Worm (Caenorhabditis elegans) whole organism, mixed stage, embryonic: ENCODE data around the gene C08F8.3.

Experiments used
- M03D4.4 ChIP-seq: sonication (generic microtip); optimal IDR thresholded peaks from 2 replicates; lab custom pipeline; 2017; ENCODE audit warnings: mild to moderate bottlenecking, missing genetic modification characterization, missing compliant biosample characterization
- bed-3 ChIP-seq: fragments of 200-800 bp; sonication (Bioruptor generic); optimal IDR thresholded peaks from 3 replicates; lab custom pipeline; 2018; ENCODE audit warnings: mild to moderate bottlenecking, missing genetic modification characterization, moderate library complexity, missing compliant biosample characterization
- blmp-1 ChIP-seq: fragments of 150-350 bp; optimal IDR thresholded peaks from 2 replicates; lab custom pipeline; 2014; ENCODE audit warnings: missing biosample characterization, missing genetic modification characterization
- ceh-39 ChIP-seq: fragments of 150-350 bp; optimal IDR thresholded peaks from 2 replicates; lab custom pipeline; 2014; ENCODE audit warnings: missing biosample characterization, missing genetic modification characterization
- ceh-43 ChIP-seq: fragments of 200-800 bp; sonication (Bioruptor generic); optimal IDR thresholded peaks from 2 replicates; lab custom pipeline; 2018; ENCODE audit warnings: mild to moderate bottlenecking, missing genetic modification characterization, moderate library complexity, missing compliant biosample characterization
- ceh-83 ChIP-seq: fragments of 200-800 bp; sonication (Bioruptor generic); optimal IDR thresholded peaks from 2 replicates; lab custom pipeline; 2018; ENCODE audit warnings: mild to moderate bottlenecking, missing genetic modification characterization, missing compliant biosample characterization
- ces-1 ChIP-seq: fragments of 150-350 bp; optimal IDR thresholded peaks from 2 replicates; lab custom pipeline; 2014; ENCODE audit warnings: missing biosample characterization, missing genetic modification reagents, missing genetic modification characterization
- cnd-1 ChIP-seq: fragments of 200-800 bp; sonication (Bioruptor generic); optimal IDR thresholded peaks from 2 replicates; lab custom pipeline; 2018; ENCODE audit warnings: mild to moderate bottlenecking, missing genetic modification characterization, missing compliant biosample characterization
- drap-1 ChIP-seq: fragments of 200-800 bp; sonication (Bioruptor generic); optimal IDR thresholded peaks from 3 replicates; lab custom pipeline; 2018; ENCODE audit warnings: mild to moderate bottlenecking, missing genetic modification characterization, missing compliant biosample characterization
- elt-1 ChIP-seq: sonication (generic microtip); optimal IDR thresholded peaks from 2 replicates; lab custom pipeline; 2017; ENCODE audit warnings: missing genetic modification characterization, mild to moderate bottlenecking, missing compliant biosample characterization, antibody characterized with exemption, moderate library complexity, borderline replicate concordance; ENCODE audit not compliant: insufficient read depth
- elt-3 ChIP-seq: fragments of 150-350 bp; optimal IDR thresholded peaks from 2 replicates; lab custom pipeline; 2014; ENCODE audit warnings: missing biosample characterization, missing genetic modification characterization
- flh-1 ChIP-seq: fragments of 200-800 bp; sonication (Bioruptor generic); optimal IDR thresholded peaks from 2 replicates; lab custom pipeline; 2018; ENCODE audit warnings: mild to moderate bottlenecking, missing genetic modification characterization, moderate library complexity, missing compliant biosample characterization
- ham-2 ChIP-seq: fragments of 200-800 bp; sonication (Bioruptor generic); optimal IDR thresholded peaks from 2 replicates; lab custom pipeline; 2018; ENCODE audit warnings: mild to moderate bottlenecking, missing genetic modification characterization, missing compliant biosample characterization
- hlh-1 ChIP-seq: fragments of 150-350 bp; optimal IDR thresholded peaks from 2 replicates; lab custom pipeline; 2014; ENCODE audit warnings: missing biosample characterization, missing genetic modification reagents, missing genetic modification characterization
- lin-13 ChIP-seq: fragments of 150-350 bp; optimal IDR thresholded peaks from 2 replicates; lab custom pipeline; 2014; ENCODE audit warnings: missing biosample characterization, missing genetic modification characterization
- lin-32 ChIP-seq: fragments of 200-800 bp; sonication (Bioruptor generic); optimal IDR thresholded peaks from 2 replicates; lab custom pipeline; 2018; ENCODE audit warnings: mild to moderate bottlenecking, missing genetic modification characterization, missing compliant biosample characterization
- lsy-2 ChIP-seq: fragments of 150-350 bp; optimal IDR thresholded peaks from 2 replicates; lab custom pipeline; 2014; ENCODE audit warnings: missing biosample characterization, missing genetic modification characterization
- mab-5 ChIP-seq: fragments of 150-350 bp; optimal IDR thresholded peaks from 2 replicates; lab custom pipeline; 2014; ENCODE audit warnings: missing biosample characterization, missing genetic modification characterization
- mep-1 ChIP-seq: fragments of 150-350 bp; optimal IDR thresholded peaks from 2 replicates; lab custom pipeline; 2017; ENCODE audit warnings: missing biosample characterization, missing genetic modification reagents, missing genetic modification characterization, inconsistent platforms
- mls-2 ChIP-seq: sonication (generic microtip); optimal IDR thresholded peaks from 2 replicates; lab custom pipeline; 2016; ENCODE audit warnings: mild to moderate bottlenecking, missing genetic modification characterization, moderate library complexity, missing compliant biosample characterization
- nhr-12 ChIP-seq: fragments of 150-350 bp; optimal IDR thresholded peaks from 2 replicates; lab custom pipeline; 2014; ENCODE audit warnings: missing biosample characterization, missing genetic modification characterization
- nhr-2 ChIP-seq: fragments of 150-350 bp; optimal IDR thresholded peaks from 2 replicates; lab custom pipeline; 2014; ENCODE audit warnings: missing biosample characterization, missing genetic modification characterization
- nhr-237 ChIP-seq: fragments of 150-350 bp; optimal IDR thresholded peaks from 2 replicates; lab custom pipeline; 2014; ENCODE audit warnings: missing biosample characterization, missing genetic modification characterization
- nhr-28 ChIP-seq: fragments of 150-350 bp; optimal IDR thresholded peaks from 2 replicates; lab custom pipeline; 2014; ENCODE audit warnings: missing biosample characterization, missing genetic modification characterization
- nhr-76 ChIP-seq: sonication (generic microtip); optimal IDR thresholded peaks from 2 replicates; lab custom pipeline; 2017; ENCODE audit warnings: missing biosample characterization, missing genetic modification characterization
- pha-4 ChIP-seq: fragments of 150-350 bp; optimal IDR thresholded peaks from 2 replicates; lab custom pipeline; 2018; ENCODE audit warnings: missing biosample characterization, missing genetic modification reagents, missing genetic modification characterization
- snpc-4 ChIP-seq: fragments of 150-350 bp; optimal IDR thresholded peaks from 2 replicates; lab custom pipeline; 2014; ENCODE audit warnings: missing biosample characterization, missing genetic modification characterization
- sptf-1 ChIP-seq: sonication (generic microtip); optimal IDR thresholded peaks from 2 replicates; lab custom pipeline; 2017; ENCODE audit warnings: mild to moderate bottlenecking, missing genetic modification characterization, moderate library complexity, missing compliant biosample characterization
- tbx-8 ChIP-seq: fragments of 200-800 bp; sonication (Bioruptor generic); optimal IDR thresholded peaks from 2 replicates; lab custom pipeline; 2018; ENCODE audit warnings: mild to moderate bottlenecking, missing genetic modification characterization, moderate library complexity, missing compliant biosample characterization
- unc-120 ChIP-seq: sonication (generic microtip); optimal IDR thresholded peaks from 2 replicates; lab custom pipeline; 2017; ENCODE audit warnings: missing genetic modification characterization, missing compliant biosample characterization; ENCODE audit not compliant: poor library complexity, severe bottlenecking
- unc-39 ChIP-seq: fragments of 150-350 bp; optimal IDR thresholded peaks from 2 replicates; lab custom pipeline; 2014; ENCODE audit warnings: missing biosample characterization, missing genetic modification characterization
- unc-62 ChIP-seq: fragments of 150-350 bp; optimal IDR thresholded peaks from 2 replicates; lab custom pipeline; 2014; ENCODE audit warnings: missing biosample characterization, missing genetic modification reagents, missing genetic modification characterization
- zip-8 ChIP-seq: fragments of 150-350 bp; optimal IDR thresholded peaks from 2 replicates; lab custom pipeline; 2014; ENCODE audit warnings: missing biosample characterization, missing genetic modification characterization
- ztf-11 ChIP-seq: fragments of 150-350 bp; optimal IDR thresholded peaks from 2 replicates; lab custom pipeline; 2014; ENCODE audit warnings: missing biosample characterization, missing genetic modification characterization

The C08F8.3 gene

DNA sequence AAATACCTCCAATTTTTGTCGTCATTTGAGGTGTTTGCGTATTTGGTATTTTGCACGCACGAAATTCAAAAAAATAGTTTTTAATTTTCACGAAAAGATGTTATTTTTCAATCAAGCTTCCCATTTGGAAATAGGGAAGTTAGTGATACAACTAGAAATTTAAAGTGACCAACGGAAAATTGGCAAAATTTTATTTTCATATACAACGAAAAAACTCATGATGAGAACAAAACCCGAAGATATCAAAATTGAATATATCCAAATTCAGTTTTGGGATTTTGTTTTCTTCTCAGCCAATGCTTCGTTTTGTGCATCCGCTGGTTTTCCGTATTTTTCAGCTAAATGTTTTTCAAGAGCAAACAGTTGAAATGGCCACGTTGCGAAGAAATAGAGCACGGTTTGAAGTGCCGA is 8.9 kb upstream of the C08F8.3 start:
- TF ChIP-seq lin-13 (tag; lab: Kevin White, UChicago) = no peak
- TF ChIP-seq unc-39 (tag; lab: Kevin White, UChicago) = no peak
- TF ChIP-seq lsy-2 (tag; lab: Kevin White, UChicago) = no peak
- TF ChIP-seq unc-120 (tag; lab: Kevin White, UChicago) = no peak
- TF ChIP-seq unc-62 (GFP tag; lab: Kevin White, UChicago) = no peak
- no peak for TF ChIP-seq ceh-83
- no peak for TF ChIP-seq ceh-39
- TF ChIP-seq, all 35 proteins: peak for 0

DNA sequence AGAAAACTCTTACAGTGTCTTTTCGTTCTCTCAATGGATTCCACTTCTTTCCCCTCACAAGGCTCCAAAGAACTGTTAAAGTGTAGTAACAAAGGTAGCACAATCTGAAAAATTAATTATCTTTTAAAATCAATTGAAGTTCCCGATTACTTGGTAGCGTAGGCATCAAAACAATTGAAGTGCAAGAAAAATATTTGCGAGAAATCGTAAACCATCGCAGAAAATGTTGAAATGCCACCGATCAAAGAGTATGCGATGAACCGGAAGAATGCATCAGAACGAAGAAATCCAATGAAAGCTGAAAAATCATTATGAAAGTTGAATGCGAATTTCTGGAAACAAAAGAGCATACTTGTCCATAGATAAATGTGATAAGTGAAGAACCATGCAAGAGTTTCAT is 8.4 kb upstream of the C08F8.3 start:
- TF ChIP-seq nhr-76 (tag; lab: Kevin White, UChicago) = no peak
- TF ChIP-seq drap-1 (GFP tag; lab: Kevin White, UChicago) = no peak

DNA sequence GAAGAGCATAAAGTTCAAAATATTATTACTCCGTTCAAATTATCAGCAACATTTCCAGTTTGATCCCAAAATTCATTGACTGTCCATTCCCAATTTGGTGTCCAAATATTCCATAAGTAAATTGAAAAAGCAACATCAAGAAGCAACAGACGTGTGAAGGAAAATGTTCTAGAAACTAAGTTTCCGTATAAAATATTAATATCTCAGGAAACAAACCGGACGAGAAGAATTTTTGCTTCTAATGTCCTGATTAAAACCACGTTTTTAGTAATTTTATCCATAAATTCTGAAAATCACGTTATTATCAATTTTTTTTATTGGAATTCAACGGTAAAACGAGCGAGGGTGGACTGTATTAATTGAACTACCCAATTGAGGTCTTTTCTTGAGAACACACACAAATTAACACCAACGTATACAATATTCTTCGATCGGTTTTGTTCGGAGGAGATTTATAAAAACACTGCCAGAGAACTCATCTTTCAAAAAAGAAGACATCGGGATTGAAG is 7.8 kb upstream of the C08F8.3 start, which contains the start of gene pigq-1:
pigq-1 (minus strand) TSS at position 286 of the 509 bp plus-strand sequence.
- no peak for TF ChIP-seq elt-1 (tag; lab: Kevin White, UChicago)
- TF ChIP-seq zip-8 (tag; lab: Kevin White, UChicago) = no peak
- TF ChIP-seq unc-120 (tag; lab: Kevin White, UChicago) = no peak
- TF ChIP-seq elt-3 (tag; lab: Kevin White, UChicago) = no peak
- no peak for TF ChIP-seq flh-1 (GFP tag; lab: Kevin White, UChicago)
- no peak for TF ChIP-seq nhr-2
- TF ChIP-seq mab-5 (tag; lab: Kevin White, UChicago) = no peak
- no peak for TF ChIP-seq unc-39 (tag; lab: Kevin White, UChicago)
- TF ChIP-seq nhr-76 (tag; lab: Kevin White, UChicago) = no peak
- TF ChIP-seq ces-1 = no peak
- TF ChIP-seq ztf-11 (tag; lab: Kevin White, UChicago) = no peak
- TF ChIP-seq nhr-237 (tag; lab: Kevin White, UChicago) = no peak
- no peak for TF ChIP-seq unc-62 (GFP tag; lab: Kevin White, UChicago)
- no peak for TF ChIP-seq mep-1 (tag; lab: Kevin White, UChicago)
- no peak for TF ChIP-seq ceh-39
- no peak for TF ChIP-seq lin-13 (tag; lab: Kevin White, UChicago)
- TF ChIP-seq ceh-83 = no peak
- no peak for TF ChIP-seq nhr-28
- no peak for TF ChIP-seq cnd-1

DNA sequence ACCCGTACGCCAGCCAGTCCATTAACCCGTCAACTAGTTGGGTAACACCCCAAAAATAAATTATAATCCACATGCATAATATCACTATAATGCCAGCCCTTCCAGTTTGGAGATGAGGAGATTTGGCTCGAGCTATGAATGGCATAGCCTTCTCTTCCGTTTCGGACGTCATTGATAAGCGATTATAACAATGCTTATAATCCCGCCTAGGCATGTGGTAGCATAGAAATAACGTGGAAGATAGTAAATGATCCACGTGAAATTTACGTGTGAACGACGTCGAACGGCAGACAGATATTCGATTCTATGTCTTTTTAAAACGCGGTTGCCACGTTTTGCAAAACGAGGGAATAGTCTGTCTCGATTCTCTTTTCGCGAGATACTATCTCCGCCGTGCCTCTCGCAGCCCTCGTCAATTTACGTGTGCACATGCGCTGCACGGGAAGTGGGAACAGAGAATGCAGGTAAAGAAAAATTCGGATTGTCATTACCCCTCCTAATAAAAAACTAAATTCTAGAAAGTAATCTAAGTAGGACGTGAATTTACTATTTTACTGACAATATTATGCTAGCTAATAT is 6.0 kb upstream of the C08F8.3 start:
- TF ChIP-seq lsy-2 (tag; lab: Kevin White, UChicago) (no peak), unc-62 (GFP tag; lab: Kevin White, UChicago) (no peak), snpc-4 (no peak), nhr-28 (no peak), mep-1 (tag; lab: Kevin White, UChicago) (no peak), unc-120 (tag; lab: Kevin White, UChicago) (no peak), nhr-237 (tag; lab: Kevin White, UChicago) (no peak), lin-32 (GFP tag; lab: Kevin White, UChicago) (no peak), blmp-1 (tag; lab: Kevin White, UChicago) (no peak), ham-2 (GFP tag; lab: Kevin White, UChicago) (no peak), unc-39 (tag; lab: Kevin White, UChicago) (no peak), elt-3 (tag; lab: Kevin White, UChicago) (no peak), cnd-1 (no peak), bed-3 (GFP tag; lab: Kevin White, UChicago) (no peak), drap-1 (GFP tag; lab: Kevin White, UChicago) (no peak)

DNA sequence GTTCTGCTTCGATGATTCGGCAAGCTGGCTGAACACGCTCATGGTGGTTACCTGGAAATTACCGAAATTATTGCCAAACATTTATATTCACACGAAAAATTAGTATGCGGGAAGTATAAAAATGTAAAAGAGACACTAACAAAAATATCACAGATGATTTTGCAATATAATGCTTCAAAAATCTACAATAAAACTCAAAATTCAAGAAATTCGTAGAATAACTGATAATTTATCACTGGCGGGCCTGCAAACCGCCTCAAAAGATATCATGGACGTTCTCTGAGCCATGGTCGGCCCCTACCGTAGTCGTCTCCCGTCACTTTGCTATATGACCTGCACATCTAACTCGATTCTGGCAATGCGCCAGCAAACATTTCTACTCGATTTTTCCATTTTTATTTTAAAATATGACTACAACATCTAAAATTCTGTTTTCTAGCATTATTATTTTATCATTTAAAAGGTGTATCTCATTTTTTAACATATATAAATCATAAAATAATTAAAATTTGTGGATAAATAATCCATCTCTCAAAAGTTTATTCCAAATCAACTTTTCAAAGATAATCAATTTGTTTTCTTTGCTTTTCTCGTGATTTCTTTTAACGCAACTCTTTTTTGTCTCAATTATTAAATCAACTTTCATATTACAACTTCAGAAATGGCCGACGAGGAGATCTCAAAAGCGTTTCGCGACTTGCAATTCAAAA is 5.2 kb upstream of the C08F8.3 start, which contains the start of the genes F01G4.6 and pfd-1:
F01G4.6 (minus strand) TSS at position 51 of the 710 bp plus-strand sequence.
pfd-1 (plus strand) TSS at position 660 of the 710 bp plus-strand sequence.
- peak; percentile 57 for TF ChIP-seq hlh-1 (tag; lab: Kevin White, UChicago)
- TF ChIP-seq nhr-76 (tag; lab: Kevin White, UChicago) = no peak
- TF ChIP-seq cnd-1 = peak; percentile 25
- TF ChIP-seq ceh-39 = peak; percentile 29
- TF ChIP-seq pha-4 (tag; lab: Kevin White, UChicago) = peak; percentile 71
- TF ChIP-seq mep-1 (tag; lab: Kevin White, UChicago) = peak; percentile 82
- no peak for TF ChIP-seq ceh-83
- TF ChIP-seq drap-1 (GFP tag; lab: Kevin White, UChicago) = peak; percentile 20
- peak; percentile 88 for TF ChIP-seq nhr-237 (tag; lab: Kevin White, UChicago)
- TF ChIP-seq ztf-11 (tag; lab: Kevin White, UChicago) = no peak
- TF ChIP-seq lsy-2 (tag; lab: Kevin White, UChicago) = peak; percentile 97
- no peak for TF ChIP-seq zip-8 (tag; lab: Kevin White, UChicago)
- no peak for TF ChIP-seq nhr-12 (tag; lab: Kevin White, UChicago)
- TF ChIP-seq tbx-8 (GFP tag; lab: Kevin White, UChicago) = no peak
- no peak for TF ChIP-seq lin-32 (GFP tag; lab: Kevin White, UChicago)
- TF ChIP-seq elt-1 (tag; lab: Kevin White, UChicago) = no peak
- no peak for TF ChIP-seq mls-2
- no peak for TF ChIP-seq mab-5 (tag; lab: Kevin White, UChicago)
- TF ChIP-seq unc-62 (GFP tag; lab: Kevin White, UChicago) = peak; percentile 58
- no peak for TF ChIP-seq unc-39 (tag; lab: Kevin White, UChicago)
- peak; percentile 24 for TF ChIP-seq nhr-2
- no peak for TF ChIP-seq ham-2 (GFP tag; lab: Kevin White, UChicago)
- TF ChIP-seq flh-1 (GFP tag; lab: Kevin White, UChicago) = no peak
- TF ChIP-seq ces-1 = peak; percentile 86
- TF ChIP-seq ceh-43 (GFP tag; lab: Kevin White, UChicago) = no peak
- TF ChIP-seq M03D4.4 (tag; lab: Kevin White, UChicago) = peak; percentile 65
- TF ChIP-seq snpc-4 = no peak
- TF ChIP-seq sptf-1 = peak; percentile 74
- no peak for TF ChIP-seq elt-3 (tag; lab: Kevin White, UChicago)
- TF ChIP-seq bed-3 (GFP tag; lab: Kevin White, UChicago) = no peak
